Worm (Caenorhabditis elegans) whole organism, late embryonic: ENCODE measurements around the gene cyp-25A2.

ENCODE experiments used
- C08G9.2 ChIP-seq: sonication (generic microtip); optimal IDR thresholded peaks from 2 replicates; lab custom pipeline; 2016; ENCODE audit warnings: mild to moderate bottlenecking, missing genetic modification characterization, moderate library complexity, missing compliant biosample characterization
- F13H6.1 ChIP-seq: sonication (generic microtip); optimal IDR thresholded peaks from 2 replicates; lab custom pipeline; 2016; ENCODE audit warnings: missing genetic modification characterization, missing compliant biosample characterization
- K02D7.2 ChIP-seq: sonication (generic microtip); optimal IDR thresholded peaks from 2 replicates; lab custom pipeline; 2017; ENCODE audit warnings: mild to moderate bottlenecking, missing genetic modification characterization, missing compliant biosample characterization
- K09A11.1 ChIP-seq: sonication (generic microtip); optimal IDR thresholded peaks from 2 replicates; lab custom pipeline; 2017; ENCODE audit warnings: antibody characterized with exemption, mild to moderate bottlenecking, missing genetic modification characterization, missing compliant biosample characterization; ENCODE audit not compliant: insufficient read depth
- Y22D7AL.16 ChIP-seq: sonication (generic microtip); optimal IDR thresholded peaks from 2 replicates; lab custom pipeline; 2016; ENCODE audit warnings: missing genetic modification characterization, missing compliant biosample characterization
- ahr-1 ChIP-seq: sonication (generic microtip); optimal IDR thresholded peaks from 2 replicates; lab custom pipeline; 2016; ENCODE audit warnings: missing genetic modification characterization, missing compliant biosample characterization
- ama-1 ChIP-seq: fragments of 150-350 bp; optimal IDR thresholded peaks from 2 replicates; lab custom pipeline; 2014
- ceh-2 ChIP-seq: sonication (generic microtip); optimal IDR thresholded peaks from 2 replicates; lab custom pipeline; 2016; ENCODE audit warnings: missing genotype, missing genetic modification characterization, missing compliant biosample characterization
- ceh-48 ChIP-seq: sonication (generic microtip); optimal IDR thresholded peaks from 2 replicates; lab custom pipeline; 2016; ENCODE audit warnings: missing genetic modification characterization, inconsistent platforms, missing compliant biosample characterization
- che-1 ChIP-seq: sonication (generic microtip); optimal IDR thresholded peaks from 2 replicates; lab custom pipeline; 2016; ENCODE audit warnings: mild to moderate bottlenecking, missing genetic modification characterization, missing compliant biosample characterization
- dmd-4 ChIP-seq: sonication (generic microtip); optimal IDR thresholded peaks from 2 replicates; lab custom pipeline; 2016; ENCODE audit warnings: borderline replicate concordance, missing genetic modification characterization, missing compliant biosample characterization
- ets-4 ChIP-seq: sonication (generic microtip); optimal IDR thresholded peaks from 2 replicates; lab custom pipeline; 2016; ENCODE audit warnings: missing genetic modification characterization, missing compliant biosample characterization
- eyg-1 ChIP-seq: sonication (generic microtip); optimal IDR thresholded peaks from 2 replicates; lab custom pipeline; 2016; ENCODE audit warnings: missing genotype, missing genetic modification characterization, missing compliant biosample characterization
- fax-1 ChIP-seq: sonication (generic microtip); optimal IDR thresholded peaks from 2 replicates; lab custom pipeline; 2016; ENCODE audit warnings: missing genotype, missing genetic modification characterization, missing compliant biosample characterization
- fkh-6 ChIP-seq: sonication (generic microtip); optimal IDR thresholded peaks from 2 replicates; lab custom pipeline; 2016; ENCODE audit warnings: missing genetic modification characterization, missing compliant biosample characterization
- gmeb-2 ChIP-seq: sonication (generic microtip); optimal IDR thresholded peaks from 2 replicates; lab custom pipeline; 2016; ENCODE audit warnings: missing genetic modification characterization, inconsistent platforms, missing compliant biosample characterization
- hlh-15 ChIP-seq: sonication (generic microtip); optimal IDR thresholded peaks from 2 replicates; lab custom pipeline; 2016; ENCODE audit warnings: missing genetic modification characterization, missing compliant biosample characterization
- hlh-8 ChIP-seq: sonication (generic microtip); optimal IDR thresholded peaks from 2 replicates; lab custom pipeline; 2016; ENCODE audit warnings: missing genotype, missing genetic modification characterization, missing compliant biosample characterization
- madf-2 ChIP-seq: sonication (generic microtip); optimal IDR thresholded peaks from 2 replicates; lab custom pipeline; 2017; ENCODE audit warnings: missing genetic modification characterization, missing compliant biosample characterization
- mec-3 ChIP-seq: sonication (generic microtip); optimal IDR thresholded peaks from 2 replicates; lab custom pipeline; 2016; ENCODE audit warnings: borderline replicate concordance, missing genetic modification characterization, missing compliant biosample characterization
- nfya-1 ChIP-seq: sonication (generic microtip); optimal IDR thresholded peaks from 2 replicates; lab custom pipeline; 2017; ENCODE audit warnings: missing genetic modification characterization, mild to moderate bottlenecking, missing compliant biosample characterization, antibody characterized with exemption, moderate library complexity
- pax-1 ChIP-seq: fragments of 150-350 bp; optimal IDR thresholded peaks from 2 replicates; lab custom pipeline; 2014; ENCODE audit warnings: missing biosample characterization, missing genetic modification characterization
- pha-4 ChIP-seq: fragments of 150-350 bp; optimal IDR thresholded peaks from 2 replicates; lab custom pipeline; 2018; ENCODE audit warnings: missing biosample characterization, missing genetic modification reagents, missing genetic modification characterization
- pqm-1 ChIP-seq: sonication (generic microtip); optimal IDR thresholded peaks from 2 replicates; lab custom pipeline; 2016; ENCODE audit warnings: missing genetic modification characterization, missing compliant biosample characterization
- rnt-1 ChIP-seq: sonication (generic microtip); optimal IDR thresholded peaks from 2 replicates; lab custom pipeline; 2016; ENCODE audit warnings: missing genetic modification characterization, missing compliant biosample characterization
- sox-4 ChIP-seq: sonication (generic microtip); optimal IDR thresholded peaks from 2 replicates; lab custom pipeline; 2017; ENCODE audit warnings: mild to moderate bottlenecking, missing genetic modification characterization, inconsistent platforms, missing compliant biosample characterization
- ttx-3 ChIP-seq: sonication (generic microtip); optimal IDR thresholded peaks from 2 replicates; lab custom pipeline; 2016; ENCODE audit warnings: missing genetic modification reagents, missing genetic modification characterization, missing compliant biosample characterization
- unc-42 ChIP-seq: sonication (generic microtip); optimal IDR thresholded peaks from 2 replicates; lab custom pipeline; 2016; ENCODE audit warnings: missing genotype, missing genetic modification characterization, missing compliant biosample characterization
- unc-55 ChIP-seq: sonication (generic microtip); optimal IDR thresholded peaks from 2 replicates; lab custom pipeline; 2017; ENCODE audit warnings: missing biosample characterization, missing genetic modification reagents, missing genetic modification characterization

The cyp-25A2 gene

ce11 chrIII:3806883-3807282 is 28.1 kb upstream of the cyp-25A2 start:
- TF ChIP-seq eyg-1 (tag; lab: Kevin White, UChicago) (no peak), pha-4 (tag; lab: Kevin White, UChicago) (no peak), dmd-4 (tag; lab: Kevin White, UChicago) (no peak), C08G9.2 (tag; lab: Kevin White, UChicago) (no peak), fkh-6 (tag; lab: Kevin White, UChicago) (no peak), K09A11.1 (tag; lab: Kevin White, UChicago) (no peak)

ce11 chrIII:3807590-3807989 is 27.4 kb upstream of the cyp-25A2 start:
- TF ChIP-seq madf-2 (tag; lab: Kevin White, UChicago): no peak
- TF ChIP-seq C08G9.2 (tag; lab: Kevin White, UChicago): no peak
- TF ChIP-seq ahr-1 (tag; lab: Kevin White, UChicago): no peak
- TF ChIP-seq F13H6.1 (tag; lab: Kevin White, UChicago): no peak
- no peak for TF ChIP-seq che-1
- TF ChIP-seq sox-4 (tag; lab: Kevin White, UChicago): no peak
- no peak for TF ChIP-seq K09A11.1 (tag; lab: Kevin White, UChicago)
- TF ChIP-seq pqm-1 (tag; lab: Kevin White, UChicago): no peak
- no peak for TF ChIP-seq Y22D7AL.16
- TF ChIP-seq pha-4 (tag; lab: Kevin White, UChicago): no peak
- TF ChIP-seq mec-3 (tag; lab: Kevin White, UChicago): no peak
- TF ChIP-seq rnt-1 (tag; lab: Kevin White, UChicago): no peak

- TF ChIP-seq madf-2 (tag; lab: Kevin White, UChicago) (no peak), hlh-15 (no peak)
Measured at ce11 chrIII:3809008-3809407, 26.0 kb upstream of the cyp-25A2 start, which contains the start of gene toh-1. TSS of gene toh-1 (minus strand) at chrIII:3809030.

ce11 chrIII:3811375-3811924 is 23.6 kb upstream of the cyp-25A2 start:
- TF ChIP-seq ama-1 (lab: Kevin White, UChicago): peak; percentile 7
- TF ChIP-seq hlh-8 (tag; lab: Kevin White, UChicago): no peak

- TF ChIP-seq gmeb-2 (tag; lab: Kevin White, UChicago) (peak; percentile 3), fkh-6 (tag; lab: Kevin White, UChicago) (no peak)
Measured at ce11 chrIII:3812369-3812993, 22.5 kb upstream of the cyp-25A2 start.

- no peak for TF ChIP-seq gmeb-2 (tag; lab: Kevin White, UChicago)
- no peak for TF ChIP-seq ahr-1 (tag; lab: Kevin White, UChicago)
- TF ChIP-seq pax-1 (tag; lab: Kevin White, UChicago): no peak
- no peak for TF ChIP-seq dmd-4 (tag; lab: Kevin White, UChicago)
- TF ChIP-seq ceh-2 (tag; lab: Kevin White, UChicago): no peak
- TF ChIP-seq fax-1 (tag; lab: Kevin White, UChicago): no peak
- TF ChIP-seq Y22D7AL.16: no peak
- TF ChIP-seq unc-42 (tag; lab: Kevin White, UChicago): no peak
- no peak for TF ChIP-seq pha-4 (tag; lab: Kevin White, UChicago)
- TF ChIP-seq unc-55 (GFP tag; lab: Kevin White, UChicago): no peak
- no peak for TF ChIP-seq ets-4 (tag; lab: Kevin White, UChicago)
- no peak for TF ChIP-seq ama-1 (lab: Kevin White, UChicago)
- TF ChIP-seq hlh-8 (tag; lab: Kevin White, UChicago): no peak
- no peak for TF ChIP-seq nfya-1 (tag; lab: Kevin White, UChicago)
- no peak for TF ChIP-seq ttx-3
- TF ChIP-seq K02D7.2 (tag; lab: Kevin White, UChicago): no peak
- TF ChIP-seq ceh-48 (tag; lab: Kevin White, UChicago): no peak
- TF ChIP-seq, all 69 proteins: peak for 0
Measured at ce11 chrIII:3814421-3814820, 20.6 kb upstream of the cyp-25A2 start.
